Worm (Caenorhabditis elegans) whole organism, mixed stage, embryonic: Measurements from ENCODE around the gene T25D1.3.

Source experiments
- drap-1 ChIP-seq: fragments of 200-800 bp; sonication (Bioruptor generic); optimal IDR thresholded peaks from 3 replicates; lab custom pipeline; 2018; ENCODE audit warnings: mild to moderate bottlenecking, missing genetic modification characterization, missing compliant biosample characterization
- mab-5 ChIP-seq: fragments of 150-350 bp; optimal IDR thresholded peaks from 2 replicates; lab custom pipeline; 2014; ENCODE audit warnings: missing biosample characterization, missing genetic modification characterization
- nhr-12 ChIP-seq: fragments of 150-350 bp; optimal IDR thresholded peaks from 2 replicates; lab custom pipeline; 2014; ENCODE audit warnings: missing biosample characterization, missing genetic modification characterization
- pha-4 ChIP-seq: fragments of 150-350 bp; optimal IDR thresholded peaks from 2 replicates; lab custom pipeline; 2018; ENCODE audit warnings: missing biosample characterization, missing genetic modification reagents, missing genetic modification characterization
- tbx-8 ChIP-seq: fragments of 200-800 bp; sonication (Bioruptor generic); optimal IDR thresholded peaks from 2 replicates; lab custom pipeline; 2018; ENCODE audit warnings: mild to moderate bottlenecking, missing genetic modification characterization, moderate library complexity, missing compliant biosample characterization
- unc-62 ChIP-seq: fragments of 150-350 bp; optimal IDR thresholded peaks from 2 replicates; lab custom pipeline; 2014; ENCODE audit warnings: missing biosample characterization, missing genetic modification reagents, missing genetic modification characterization

ce11 chrX:16505348-16505747 lies at the start of gene T25D1.3:
- no peak for TF ChIP-seq drap-1
- no peak for TF ChIP-seq mab-5
- TF ChIP-seq pha-4 (tag; lab: Kevin White, UChicago), result no peak
- no peak for TF ChIP-seq nhr-12 (tag; lab: Kevin White, UChicago)
- TF ChIP-seq tbx-8 (GFP tag; lab: Kevin White, UChicago), result no peak
- no peak for TF ChIP-seq unc-62 (GFP tag; lab: Kevin White, UChicago)
